Worm (Caenorhabditis elegans) whole organism, mixed stage, embryonic: ENCODE results near the gene srdh-1.

Experiments used
- blmp-1 ChIP-seq: fragments of 150-350 bp; optimal IDR thresholded peaks from 2 replicates; lab custom pipeline; 2014; ENCODE audit warnings: missing biosample characterization, missing genetic modification characterization
- elt-3 ChIP-seq: fragments of 150-350 bp; optimal IDR thresholded peaks from 2 replicates; lab custom pipeline; 2014; ENCODE audit warnings: missing biosample characterization, missing genetic modification characterization
- flh-1 ChIP-seq: fragments of 200-800 bp; sonication (Bioruptor generic); optimal IDR thresholded peaks from 2 replicates; lab custom pipeline; 2018; ENCODE audit warnings: mild to moderate bottlenecking, missing genetic modification characterization, moderate library complexity, missing compliant biosample characterization
- lin-13 ChIP-seq: fragments of 150-350 bp; optimal IDR thresholded peaks from 2 replicates; lab custom pipeline; 2014; ENCODE audit warnings: missing biosample characterization, missing genetic modification characterization
- mls-2 ChIP-seq: sonication (generic microtip); optimal IDR thresholded peaks from 2 replicates; lab custom pipeline; 2016; ENCODE audit warnings: mild to moderate bottlenecking, missing genetic modification characterization, moderate library complexity, missing compliant biosample characterization
- nhr-12 ChIP-seq: fragments of 150-350 bp; optimal IDR thresholded peaks from 2 replicates; lab custom pipeline; 2014; ENCODE audit warnings: missing biosample characterization, missing genetic modification characterization
- nhr-28 ChIP-seq: fragments of 150-350 bp; optimal IDR thresholded peaks from 2 replicates; lab custom pipeline; 2014; ENCODE audit warnings: missing biosample characterization, missing genetic modification characterization
- nhr-76 ChIP-seq: sonication (generic microtip); optimal IDR thresholded peaks from 2 replicates; lab custom pipeline; 2017; ENCODE audit warnings: missing biosample characterization, missing genetic modification characterization
- pha-4 ChIP-seq: fragments of 150-350 bp; optimal IDR thresholded peaks from 2 replicates; lab custom pipeline; 2018; ENCODE audit warnings: missing biosample characterization, missing genetic modification reagents, missing genetic modification characterization
- snpc-4 ChIP-seq: fragments of 150-350 bp; optimal IDR thresholded peaks from 2 replicates; lab custom pipeline; 2014; ENCODE audit warnings: missing biosample characterization, missing genetic modification characterization
- unc-39 ChIP-seq: fragments of 150-350 bp; optimal IDR thresholded peaks from 2 replicates; lab custom pipeline; 2014; ENCODE audit warnings: missing biosample characterization, missing genetic modification characterization

DNA sequence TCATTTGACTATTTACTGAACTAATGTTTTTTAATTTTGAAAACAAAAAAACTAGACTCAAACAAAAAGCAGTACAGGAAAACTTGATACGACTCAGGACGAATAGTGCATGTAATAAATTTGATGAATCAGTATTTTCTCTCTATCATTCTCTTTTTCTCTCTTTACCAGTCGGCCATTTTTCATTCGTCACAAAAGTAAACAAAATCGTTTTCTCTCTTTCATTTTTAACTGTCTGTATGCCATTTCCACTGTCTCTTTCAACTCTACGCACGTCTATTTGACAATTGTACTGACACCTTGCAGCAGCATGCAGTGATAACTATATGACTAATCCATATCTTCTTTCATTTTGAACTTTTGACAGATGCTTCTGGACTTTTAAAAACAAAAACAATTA, 15.7 kb upstream of the srdh-1 start, which contains the start of the genes F35C11.2 and F35C11.4:
- no peak for TF ChIP-seq lin-13 (tag; lab: Kevin White, UChicago)
- TF ChIP-seq unc-39: no peak
- TF ChIP-seq blmp-1 (tag; lab: Kevin White, UChicago): no peak
- no peak for TF ChIP-seq nhr-12 (tag; lab: Kevin White, UChicago)
- TF ChIP-seq nhr-76: no peak
- no peak for TF ChIP-seq flh-1
- TF ChIP-seq pha-4 (tag; lab: Kevin White, UChicago): no peak
- no peak for TF ChIP-seq nhr-28 (tag; lab: Kevin White, UChicago)
- TF ChIP-seq elt-3 (tag; lab: Kevin White, UChicago): no peak
- TF ChIP-seq snpc-4: no peak
- TF ChIP-seq mls-2 (tag; lab: Kevin White, UChicago): no peak
